Worm (Caenorhabditis elegans): ENCODE measurements around the gene C14C11.4.

Gene C14C11.4

ce11 chrV:5610186-5610585, 37.2 kb upstream of the C14C11.4 start:
- TF ChIP-seq somi-1 (GFP tag; optimal IDR thresholded peaks at IDR 0.05) (no peak), lsl-1 (GFP tag; optimal IDR thresholded peaks at IDR 0.05) (no peak), sea-2 (GFP tag; IDR thresholded peaks at IDR 0.05) (no peak), B0019.2 (GFP tag; conservative IDR thresholded peaks at IDR 0.05) (no peak), F10E7.11 (tag; optimal IDR thresholded peaks at IDR 0.05) (no peak), hlh-12 (tag; optimal IDR thresholded peaks at IDR 0.05) (no peak), C06A6.2 (GFP tag; conservative IDR thresholded peaks at IDR 0.05) (no peak), nhr-179 (tag; optimal IDR thresholded peaks at IDR 0.05) (no peak), Y56A3A.18 (GFP tag; IDR thresholded peaks at IDR 0.05) (no peak), hlh-26 (GFP tag; conservative IDR thresholded peaks at IDR 0.05) (no peak), snpc-4 (GFP tag; optimal IDR thresholded peaks at IDR 0.05) (no peak), snpc-4 (tag; optimal IDR thresholded peaks at IDR 0.05) (no peak)

DNA sequence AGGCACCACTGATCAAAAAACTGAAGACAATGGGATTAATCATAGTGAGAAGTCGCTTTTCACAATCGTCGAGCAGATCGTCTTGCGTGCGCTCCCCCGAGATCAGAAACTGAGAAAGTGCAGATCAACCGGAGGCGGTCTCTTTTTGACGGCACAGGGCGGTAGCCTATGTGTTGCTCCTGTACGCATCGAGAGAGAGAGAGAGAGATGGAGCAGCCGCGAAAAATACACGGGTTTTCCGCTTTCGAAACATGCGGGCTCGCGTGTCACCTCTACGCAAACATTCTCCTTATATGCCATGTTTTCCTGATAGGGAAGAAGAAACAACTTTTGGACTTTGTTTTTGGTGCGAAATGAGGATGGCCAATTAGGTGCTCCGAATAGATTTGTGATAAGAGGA, 34.3 kb upstream of the C14C11.4 start, which contains the start of gene lrpc-1:
Gene lrpc-1, minus strand, starts transcription at position 101 of the 400 bp plus-strand sequence.
- TF ChIP-seq cebp-1 (GFP tag; IDR thresholded peaks at IDR 0.05) (no peak), cebp-1 (tag; optimal IDR thresholded peaks at IDR 0.05) (no peak)

DNA sequence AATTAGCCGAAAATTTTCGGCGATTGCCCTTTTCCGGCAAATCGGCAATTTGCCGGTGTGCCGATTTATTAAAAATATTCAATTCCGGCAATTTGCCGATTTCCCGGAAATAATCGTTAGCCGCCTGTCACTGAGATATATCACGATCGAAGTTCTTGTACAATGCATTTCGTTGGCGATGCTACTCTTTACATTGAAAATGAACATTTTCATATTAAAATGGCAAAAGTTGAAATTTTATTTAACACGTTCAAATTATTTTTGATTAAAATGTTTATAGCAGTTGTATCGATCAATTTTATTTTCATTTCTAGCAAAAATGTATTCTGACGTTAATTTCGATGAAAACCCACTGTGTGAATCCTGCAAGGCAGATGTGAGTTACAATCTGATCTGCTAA, 32.7 kb upstream of the C14C11.4 start, which contains the start of gene M03E7.3:
Gene M03E7.3, plus strand, starts transcription at position 301 of the 400 bp plus-strand sequence.
- TF ChIP-seq ceh-100 (GFP tag; IDR thresholded peaks at IDR 0.05) = no peak
- no peak for TF ChIP-seq snpc-3.4 (tag; optimal IDR thresholded peaks at IDR 0.05)
- no peak for TF ChIP-seq efl-1 (GFP tag; optimal IDR thresholded peaks at IDR 0.05)
- TF ChIP-seq repo-1 (tag; optimal IDR thresholded peaks at IDR 0.05) = no peak
- no peak for TF ChIP-seq lin-35 (GFP tag; optimal IDR thresholded peaks at IDR 0.05)
- TF ChIP-seq ccch-3 (GFP tag; optimal IDR thresholded peaks at IDR 0.05) = no peak
- no peak for TF ChIP-seq ceh-91 (GFP tag; IDR thresholded peaks at IDR 0.05)
- no peak for TF ChIP-seq rec-8 (tag; optimal IDR thresholded peaks at IDR 0.05)
- TF ChIP-seq tlf-1 (GFP tag; optimal IDR thresholded peaks at IDR 0.05) = no peak
- TF ChIP-seq mxl-1 (tag; optimal IDR thresholded peaks at IDR 0.05) = no peak
- no peak for TF ChIP-seq B0261.1 (tag; optimal IDR thresholded peaks at IDR 0.05)
- TF ChIP-seq egrh-3 (GFP tag; IDR thresholded peaks at IDR 0.05) = no peak
- TF ChIP-seq ceh-79 (tag; optimal IDR thresholded peaks at IDR 0.05) = no peak
- TF ChIP-seq F23B12.7 (tag; optimal IDR thresholded peaks at IDR 0.05; ENCODE audit: insufficient read depth) = no peak
- no peak for TF ChIP-seq pbrm-1 (GFP tag; IDR thresholded peaks at IDR 0.05)
- no peak for TF ChIP-seq tbp1 (GFP tag; optimal IDR thresholded peaks at IDR 0.05)
- no peak for TF ChIP-seq pha-4 (tag; optimal IDR thresholded peaks at IDR 0.05)
- TF ChIP-seq C17E4.6 (GFP tag; IDR thresholded peaks at IDR 0.05) = no peak

- TF ChIP-seq tbx-9 (tag; optimal IDR thresholded peaks at IDR 0.05; ENCODE audit: borderline replicate concordance) (no peak), madf-8 (GFP tag; conservative IDR thresholded peaks at IDR 0.05) (no peak), F10E7.11 (tag; optimal IDR thresholded peaks at IDR 0.05) (no peak), unc-62 (GFP tag; optimal IDR thresholded peaks at IDR 0.05) (no peak), B0035.1 (tag; optimal IDR thresholded peaks at IDR 0.05) (no peak), dox-1 (GFP tag; IDR thresholded peaks at IDR 0.05) (no peak), aptf-3 (GFP tag; IDR thresholded peaks at IDR 0.05) (no peak), hlh-26 (GFP tag; conservative IDR thresholded peaks at IDR 0.05) (no peak), lsl-1 (GFP tag; optimal IDR thresholded peaks at IDR 0.05) (no peak), F57A8.1 (GFP tag; optimal IDR thresholded peaks at IDR 0.05) (no peak), cebp-1 (GFP tag; IDR thresholded peaks at IDR 0.05) (no peak), cebp-1 (tag; optimal IDR thresholded peaks at IDR 0.05) (no peak), sdz-38 (tag; optimal IDR thresholded peaks at IDR 0.05) (no peak)
These were observed 30.1 kb upstream of the C14C11.4 start, which contains the start of gene M03E7.2 for ce11 chrV:5617301-5617700. Gene M03E7.2, plus strand, starts transcription at chrV:5617601.
